Worm (Caenorhabditis elegans) whole organism, late embryonic: ENCODE data around the gene C29E4.12.

Experiments
- ceh-14 ChIP-seq: sonication (generic microtip); optimal IDR thresholded peaks from 2 replicates; lab custom pipeline; 2016; ENCODE audit warnings: missing genotype, missing genetic modification characterization, missing compliant biosample characterization
- ceh-48 ChIP-seq: sonication (generic microtip); optimal IDR thresholded peaks from 2 replicates; lab custom pipeline; 2016; ENCODE audit warnings: missing genetic modification characterization, inconsistent platforms, missing compliant biosample characterization
- elt-2 ChIP-seq: sonication (generic microtip); optimal IDR thresholded peaks from 2 replicates; lab custom pipeline; 2016; ENCODE audit warnings: missing genetic modification reagents, missing genetic modification characterization, missing compliant biosample characterization
- ets-4 ChIP-seq: sonication (generic microtip); optimal IDR thresholded peaks from 2 replicates; lab custom pipeline; 2016; ENCODE audit warnings: missing genetic modification characterization, missing compliant biosample characterization
- hlh-15 ChIP-seq: sonication (generic microtip); optimal IDR thresholded peaks from 2 replicates; lab custom pipeline; 2016; ENCODE audit warnings: missing genetic modification characterization, missing compliant biosample characterization
- npax-4 ChIP-seq: sonication (generic microtip); optimal IDR thresholded peaks from 2 replicates; lab custom pipeline; 2016; ENCODE audit warnings: missing genetic modification characterization, missing compliant biosample characterization
- pax-1 ChIP-seq: fragments of 150-350 bp; optimal IDR thresholded peaks from 2 replicates; lab custom pipeline; 2014; ENCODE audit warnings: missing biosample characterization, missing genetic modification characterization
- pqm-1 ChIP-seq: sonication (generic microtip); optimal IDR thresholded peaks from 2 replicates; lab custom pipeline; 2016; ENCODE audit warnings: missing genetic modification characterization, missing compliant biosample characterization
- sox-4 ChIP-seq: sonication (generic microtip); optimal IDR thresholded peaks from 2 replicates; lab custom pipeline; 2017; ENCODE audit warnings: mild to moderate bottlenecking, missing genetic modification characterization, inconsistent platforms, missing compliant biosample characterization
- tbx-2 ChIP-seq: sonication (generic microtip); optimal IDR thresholded peaks from 2 replicates; lab custom pipeline; 2016; ENCODE audit warnings: missing genetic modification characterization, missing compliant biosample characterization
- unc-55 ChIP-seq: sonication (generic microtip); optimal IDR thresholded peaks from 2 replicates; lab custom pipeline; 2017; ENCODE audit warnings: missing biosample characterization, missing genetic modification reagents, missing genetic modification characterization

DNA sequence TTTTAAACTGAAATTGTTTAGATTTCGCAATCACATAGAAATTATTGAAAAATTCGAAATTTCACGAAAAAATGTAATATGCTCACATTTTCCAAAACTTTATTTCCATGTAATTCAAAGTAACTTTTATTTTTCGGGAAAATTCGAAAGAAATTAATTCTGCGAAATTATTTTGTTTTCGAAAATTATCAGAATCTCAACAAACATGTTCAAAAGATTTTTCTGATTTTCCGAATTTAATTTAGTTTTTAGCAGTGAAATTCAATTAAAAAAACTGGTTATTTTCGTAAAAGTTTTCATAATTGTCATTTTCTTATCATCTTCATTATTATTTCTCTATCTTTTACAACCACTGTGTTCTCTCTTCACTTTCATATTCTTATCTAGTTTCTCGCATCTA lies 7.7 kb upstream of the C29E4.12 start, which contains the start of gene ran-2:
- TF ChIP-seq pax-1 (tag; lab: Kevin White, UChicago) (no peak), ceh-14 (tag; lab: Kevin White, UChicago) (no peak), ets-4 (tag; lab: Kevin White, UChicago) (no peak), hlh-15 (no peak), sox-4 (tag; lab: Kevin White, UChicago) (no peak), pqm-1 (tag; lab: Kevin White, UChicago) (no peak), tbx-2 (no peak), ceh-48 (tag; lab: Kevin White, UChicago) (no peak), elt-2 (tag; lab: Kevin White, UChicago) (no peak), unc-55 (GFP tag; lab: Kevin White, UChicago) (no peak), npax-4 (tag; lab: Kevin White, UChicago) (no peak)
